Worm (Caenorhabditis elegans): ENCODE measurements around the gene F26G1.5.

- TF ChIP-seq flt-1 (GFP tag; IDR thresholded peaks at IDR 0.05) (no peak), ama-1 (optimal IDR thresholded peaks at IDR 0.05) (no peak), hmg-4 (GFP tag; optimal IDR thresholded peaks at IDR 0.05) (no peak), B0310.2 (tag; optimal IDR thresholded peaks at IDR 0.05) (no peak), tbx-11 (GFP tag; IDR thresholded peaks at IDR 0.05) (no peak), F13C5.2 (tag; optimal IDR thresholded peaks at IDR 0.05) (no peak), ets-7 (tag; optimal IDR thresholded peaks at IDR 0.05) (no peak), hmbx-1 (tag; optimal IDR thresholded peaks at IDR 0.05) (no peak), pes-1 (GFP tag; IDR thresholded peaks at IDR 0.05) (no peak), sea-1 (GFP tag; conservative IDR thresholded peaks at IDR 0.05) (no peak), ceh-13 (GFP tag; optimal IDR thresholded peaks at IDR 0.05) (no peak), ceh-36 (tag; optimal IDR thresholded peaks at IDR 0.05) (no peak), scrt-1 (GFP tag; IDR thresholded peaks at IDR 0.05) (no peak)
Measured at ce11 chrII:4815356-4815755, 44.2 kb upstream of the F26G1.5 start.

Data from whole organism, early embryonic.